Worm (Caenorhabditis elegans) whole organism, L4/young adult: ENCODE data around the gene M04C3.5.

Experiments used
- W03F9.2 ChIP-seq: fragments of 150-350 bp; optimal IDR thresholded peaks from 2 replicates; lab custom pipeline; 2014; ENCODE audit warnings: missing biosample characterization, missing genetic modification characterization
- dao-5 ChIP-seq: sonication (generic microtip); optimal IDR thresholded peaks from 2 replicates; lab custom pipeline; 2016; ENCODE audit warnings: missing genotype, missing genetic modification characterization, moderate library complexity, missing compliant biosample characterization
- him-1 ChIP-seq: sonication (generic microtip); optimal IDR thresholded peaks from 2 replicates; lab custom pipeline; 2016; ENCODE audit warnings: missing genotype, missing genetic modification reagents, missing genetic modification characterization, missing compliant biosample characterization

- TF ChIP-seq him-1 (no peak), W03F9.2 (tag; lab: Kevin White, UChicago) (no peak), dao-5 (tag; lab: Kevin White, UChicago) (no peak)
These were observed 45.6 kb downstream of the M04C3.5 start for ce11 chrV:19495145-19495544.
